Worm (Caenorhabditis elegans) whole organism, young adult: Measurements from ENCODE around the gene F58H1.6.

Source experiments
- cebp-2 ChIP-seq: fragments of 200-800 bp; sonication (Bioruptor generic); IDR thresholded peaks from 2 replicates; pipeline ENCODE4 v1.3.6; 2022; ENCODE audit warnings: missing genetic modification characterization, missing compliant biosample characterization
- efl-1 ChIP-seq: fragments of 150-350 bp; optimal IDR thresholded peaks from 2 replicates; lab custom pipeline; 2014; ENCODE audit warnings: missing biosample characterization, missing genetic modification reagents, missing genetic modification characterization
- rpc-1 ChIP-seq, 2 experiments: fragments of 150-350 bp in 1 of 2; sonication (generic microtip) in 1 of 2; optimal IDR thresholded peaks; 2 replicates each; lab custom pipeline; 2014 to 2018; ENCODE audit warnings: missing biosample characterization in 1 of 2, missing genetic modification characterization in 1 of 2, missing genetic modification reagents in 1 of 2, missing genotype in 1 of 2
- zfh-2 ChIP-seq: fragments of 200-800 bp; sonication (Bioruptor generic); conservative IDR thresholded peaks from 2 replicates; pipeline ENCODE4 v1.3.6; 2022; ENCODE audit warnings: missing genetic modification reagents, missing genetic modification characterization, missing compliant biosample characterization

DNA sequence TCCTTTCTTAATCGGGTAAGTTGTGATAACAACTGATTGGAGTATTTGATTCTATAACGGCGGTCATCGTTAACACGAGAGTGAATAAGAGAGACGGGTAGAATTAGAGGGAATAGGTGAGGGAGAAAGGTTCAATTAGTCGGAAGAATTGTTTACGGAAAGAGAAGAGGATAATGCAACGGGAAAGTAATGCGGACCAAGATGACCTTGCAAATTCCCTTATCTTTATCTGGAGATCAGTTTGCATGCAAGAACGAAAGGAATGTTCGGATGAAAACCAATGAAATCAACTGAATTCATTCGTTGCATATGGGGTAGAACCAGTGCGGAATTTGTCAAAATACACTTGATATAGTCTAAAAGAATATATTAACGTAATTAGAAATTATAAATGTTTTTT is 40.3 kb upstream of the F58H1.6 start:
- TF ChIP-seq cebp-2 (GFP tag; lab: Robert Waterston, UW) (no peak), efl-1 (GFP tag; lab: Kevin White, UChicago) (no peak), zfh-2 (no peak), rpc-1 (optimal IDR thresholded peaks at IDR 0.05; lab: Kevin White, UChicago) (no peak), rpc-1 (tag; optimal IDR thresholded peaks at IDR 0.05; lab: Kevin White, UChicago) (no peak)
